Fruit fly (Drosophila melanogaster): ENCODE data around the gene REPTOR-BP.

The REPTOR-BP gene

dm6 chr2L:10246785-10247190, 17.1 kb upstream of the REPTOR-BP start, which contains the start of gene chico (continued):
- TF ChIP-seq Oaz (GFP tag; IDR thresholded peaks at IDR 0.05) = no peak
- TF ChIP-seq Oli (tag; optimal IDR thresholded peaks at IDR 0.05) = no peak
- no peak for TF ChIP-seq az2 (GFP tag; optimal IDR thresholded peaks at IDR 0.05)
- no peak for TF ChIP-seq grn (GFP tag; optimal IDR thresholded peaks at IDR 0.05)
- TF ChIP-seq CG11456 (GFP tag; IDR thresholded peaks at IDR 0.05) = no peak
- TF ChIP-seq HLH3B (GFP tag; IDR thresholded peaks at IDR 0.05) = no peak
- peak; percentile 52 for TF ChIP-seq CG10267 (tag; optimal IDR thresholded peaks at IDR 0.05)
- TF ChIP-seq CG15479 (GFP tag; optimal IDR thresholded peaks at IDR 0.05) = no peak
- TF ChIP-seq TFAM (GFP tag; optimal IDR thresholded peaks at IDR 0.05) = no peak
- TF ChIP-seq CG3995 (GFP tag; optimal IDR thresholded peaks at IDR 0.05) = no peak
- no peak for TF ChIP-seq PHDP (tag; optimal IDR thresholded peaks at IDR 0.05)
- no peak for TF ChIP-seq CG31388 (GFP tag; optimal IDR thresholded peaks at IDR 0.05)
- TF ChIP-seq bigmax (GFP tag; optimal IDR thresholded peaks at IDR 0.05) = peak; percentile 13
- TF ChIP-seq btn (GFP tag; optimal IDR thresholded peaks at IDR 0.05) = no peak
- TF ChIP-seq jigr1 (GFP tag; IDR thresholded peaks at IDR 0.05) = no peak
- TF ChIP-seq CG11695 (GFP tag; IDR thresholded peaks at IDR 0.05) = no peak
- TF ChIP-seq CG10321 (GFP tag; IDR thresholded peaks at IDR 0.05) = no peak
- no peak for TF ChIP-seq CG17612 (GFP tag; IDR thresholded peaks at IDR 0.05)
- no peak for TF ChIP-seq Hsf (GFP tag; optimal IDR thresholded peaks at IDR 0.05)
- no peak for TF ChIP-seq Hey (tag; optimal IDR thresholded peaks at IDR 0.05)
- no peak for TF ChIP-seq Bdp1 (GFP tag; optimal IDR thresholded peaks at IDR 0.05)
- TF ChIP-seq CG14050 (GFP tag; IDR thresholded peaks at IDR 0.05) = no peak
- no peak for TF ChIP-seq CG8089 (GFP tag; optimal IDR thresholded peaks at IDR 0.05)
- TF ChIP-seq CG17568 (GFP tag; optimal IDR thresholded peaks at IDR 0.05) = no peak
- TF ChIP-seq CG3847 (GFP tag; IDR thresholded peaks at IDR 0.05) = no peak; the same call in 1 of the 2 replicates
- no peak for TF ChIP-seq CG9817 (tag; optimal IDR thresholded peaks at IDR 0.05)
- TF ChIP-seq CG6813 (GFP tag; optimal IDR thresholded peaks at IDR 0.05) = no peak
- TF ChIP-seq CG10959 (GFP tag; IDR thresholded peaks at IDR 0.05) = no peak
- TF ChIP-seq sens-2 (GFP tag; IDR thresholded peaks at IDR 0.05) = no peak
- no peak for TF ChIP-seq repo (GFP tag; optimal IDR thresholded peaks at IDR 0.05)
- TF ChIP-seq Awh (GFP tag; IDR thresholded peaks at IDR 0.05) = no peak
- TF ChIP-seq Side (GFP tag; optimal IDR thresholded peaks at IDR 0.05) = no peak
- TF ChIP-seq CG6689 (GFP tag; IDR thresholded peaks at IDR 0.05) = no peak
- TF ChIP-seq Nf-YA (GFP tag; IDR thresholded peaks at IDR 0.05) = no peak
- no peak for TF ChIP-seq sisA (GFP tag; IDR thresholded peaks at IDR 0.05)
- no peak for TF ChIP-seq CG17385 (GFP tag; optimal IDR thresholded peaks at IDR 0.05)
- TF ChIP-seq CG15696 (tag; optimal IDR thresholded peaks at IDR 0.05) = no peak
- TF ChIP-seq CG10565 (GFP tag; optimal IDR thresholded peaks at IDR 0.05) = no peak
- TF ChIP-seq gcm2 (GFP tag; optimal IDR thresholded peaks at IDR 0.05) = no peak
- no peak for TF ChIP-seq CG31441 (GFP tag; IDR thresholded peaks at IDR 0.05)
- no peak for TF ChIP-seq Hand (GFP tag; optimal IDR thresholded peaks at IDR 0.05)
- peak; percentile 73 for TF ChIP-seq Dp (GFP tag; optimal IDR thresholded peaks at IDR 0.05)
- no peak for TF ChIP-seq Mad (GFP tag; optimal IDR thresholded peaks at IDR 0.05)
- TF ChIP-seq Elba2 (GFP tag; optimal IDR thresholded peaks at IDR 0.05) = no peak
- TF ChIP-seq CG34376 (GFP tag; optimal IDR thresholded peaks at IDR 0.05) = peak; percentile 63
- TF ChIP-seq CG14965 (GFP tag; optimal IDR thresholded peaks at IDR 0.05; ENCODE audit: borderline replicate concordance) = no peak
- TF ChIP-seq CG3281 (GFP tag; optimal IDR thresholded peaks at IDR 0.05) = no peak
- no peak for TF ChIP-seq CG13775 (GFP tag; optimal IDR thresholded peaks at IDR 0.05)
- TF ChIP-seq cg (GFP tag; optimal IDR thresholded peaks at IDR 0.05) = peak; percentile 15
- no peak for TF ChIP-seq CG11723 (GFP tag; optimal IDR thresholded peaks at IDR 0.05)
- no peak for TF ChIP-seq Doc2 (GFP tag; IDR thresholded peaks at IDR 0.05)
- TF ChIP-seq CG7987 (GFP tag; optimal IDR thresholded peaks at IDR 0.05) = peak; percentile 29
- no peak for TF ChIP-seq bcd (GFP tag; optimal IDR thresholded peaks at IDR 0.05)
